Worm (Caenorhabditis elegans) whole organism, mixed stage, embryonic: ENCODE data around the gene C56E6.4.

Source experiments
- M03D4.4 ChIP-seq: sonication (generic microtip); optimal IDR thresholded peaks from 2 replicates; lab custom pipeline; 2017; ENCODE audit warnings: mild to moderate bottlenecking, missing genetic modification characterization, missing compliant biosample characterization
- bed-3 ChIP-seq: fragments of 200-800 bp; sonication (Bioruptor generic); optimal IDR thresholded peaks from 3 replicates; lab custom pipeline; 2018; ENCODE audit warnings: mild to moderate bottlenecking, missing genetic modification characterization, moderate library complexity, missing compliant biosample characterization
- blmp-1 ChIP-seq: fragments of 150-350 bp; optimal IDR thresholded peaks from 2 replicates; lab custom pipeline; 2014; ENCODE audit warnings: missing biosample characterization, missing genetic modification characterization
- ceh-43 ChIP-seq: fragments of 200-800 bp; sonication (Bioruptor generic); optimal IDR thresholded peaks from 2 replicates; lab custom pipeline; 2018; ENCODE audit warnings: mild to moderate bottlenecking, missing genetic modification characterization, moderate library complexity, missing compliant biosample characterization
- ceh-83 ChIP-seq: fragments of 200-800 bp; sonication (Bioruptor generic); optimal IDR thresholded peaks from 2 replicates; lab custom pipeline; 2018; ENCODE audit warnings: mild to moderate bottlenecking, missing genetic modification characterization, missing compliant biosample characterization
- ces-1 ChIP-seq: fragments of 150-350 bp; optimal IDR thresholded peaks from 2 replicates; lab custom pipeline; 2014; ENCODE audit warnings: missing biosample characterization, missing genetic modification reagents, missing genetic modification characterization
- drap-1 ChIP-seq: fragments of 200-800 bp; sonication (Bioruptor generic); optimal IDR thresholded peaks from 3 replicates; lab custom pipeline; 2018; ENCODE audit warnings: mild to moderate bottlenecking, missing genetic modification characterization, missing compliant biosample characterization
- elt-1 ChIP-seq: sonication (generic microtip); optimal IDR thresholded peaks from 2 replicates; lab custom pipeline; 2017; ENCODE audit warnings: missing genetic modification characterization, mild to moderate bottlenecking, missing compliant biosample characterization, antibody characterized with exemption, moderate library complexity, borderline replicate concordance; ENCODE audit not compliant: insufficient read depth
- elt-3 ChIP-seq: fragments of 150-350 bp; optimal IDR thresholded peaks from 2 replicates; lab custom pipeline; 2014; ENCODE audit warnings: missing biosample characterization, missing genetic modification characterization
- flh-1 ChIP-seq: fragments of 200-800 bp; sonication (Bioruptor generic); optimal IDR thresholded peaks from 2 replicates; lab custom pipeline; 2018; ENCODE audit warnings: mild to moderate bottlenecking, missing genetic modification characterization, moderate library complexity, missing compliant biosample characterization
- ham-2 ChIP-seq: fragments of 200-800 bp; sonication (Bioruptor generic); optimal IDR thresholded peaks from 2 replicates; lab custom pipeline; 2018; ENCODE audit warnings: mild to moderate bottlenecking, missing genetic modification characterization, missing compliant biosample characterization
- hlh-1 ChIP-seq: fragments of 150-350 bp; optimal IDR thresholded peaks from 2 replicates; lab custom pipeline; 2014; ENCODE audit warnings: missing biosample characterization, missing genetic modification reagents, missing genetic modification characterization
- lin-32 ChIP-seq: fragments of 200-800 bp; sonication (Bioruptor generic); optimal IDR thresholded peaks from 2 replicates; lab custom pipeline; 2018; ENCODE audit warnings: mild to moderate bottlenecking, missing genetic modification characterization, missing compliant biosample characterization
- lsy-2 ChIP-seq: fragments of 150-350 bp; optimal IDR thresholded peaks from 2 replicates; lab custom pipeline; 2014; ENCODE audit warnings: missing biosample characterization, missing genetic modification characterization
- nhr-12 ChIP-seq: fragments of 150-350 bp; optimal IDR thresholded peaks from 2 replicates; lab custom pipeline; 2014; ENCODE audit warnings: missing biosample characterization, missing genetic modification characterization
- nhr-2 ChIP-seq: fragments of 150-350 bp; optimal IDR thresholded peaks from 2 replicates; lab custom pipeline; 2014; ENCODE audit warnings: missing biosample characterization, missing genetic modification characterization
- nhr-28 ChIP-seq: fragments of 150-350 bp; optimal IDR thresholded peaks from 2 replicates; lab custom pipeline; 2014; ENCODE audit warnings: missing biosample characterization, missing genetic modification characterization
- nhr-76 ChIP-seq: sonication (generic microtip); optimal IDR thresholded peaks from 2 replicates; lab custom pipeline; 2017; ENCODE audit warnings: missing biosample characterization, missing genetic modification characterization
- pha-4 ChIP-seq: fragments of 150-350 bp; optimal IDR thresholded peaks from 2 replicates; lab custom pipeline; 2018; ENCODE audit warnings: missing biosample characterization, missing genetic modification reagents, missing genetic modification characterization
- snpc-4 ChIP-seq: fragments of 150-350 bp; optimal IDR thresholded peaks from 2 replicates; lab custom pipeline; 2014; ENCODE audit warnings: missing biosample characterization, missing genetic modification characterization
- sptf-1 ChIP-seq: sonication (generic microtip); optimal IDR thresholded peaks from 2 replicates; lab custom pipeline; 2017; ENCODE audit warnings: mild to moderate bottlenecking, missing genetic modification characterization, moderate library complexity, missing compliant biosample characterization
- tbx-8 ChIP-seq: fragments of 200-800 bp; sonication (Bioruptor generic); optimal IDR thresholded peaks from 2 replicates; lab custom pipeline; 2018; ENCODE audit warnings: mild to moderate bottlenecking, missing genetic modification characterization, moderate library complexity, missing compliant biosample characterization
- unc-120 ChIP-seq: sonication (generic microtip); optimal IDR thresholded peaks from 2 replicates; lab custom pipeline; 2017; ENCODE audit warnings: missing genetic modification characterization, missing compliant biosample characterization; ENCODE audit not compliant: poor library complexity, severe bottlenecking
- unc-39 ChIP-seq: fragments of 150-350 bp; optimal IDR thresholded peaks from 2 replicates; lab custom pipeline; 2014; ENCODE audit warnings: missing biosample characterization, missing genetic modification characterization
- zip-8 ChIP-seq: fragments of 150-350 bp; optimal IDR thresholded peaks from 2 replicates; lab custom pipeline; 2014; ENCODE audit warnings: missing biosample characterization, missing genetic modification characterization
- ztf-11 ChIP-seq: fragments of 150-350 bp; optimal IDR thresholded peaks from 2 replicates; lab custom pipeline; 2014; ENCODE audit warnings: missing biosample characterization, missing genetic modification characterization

The C56E6.4 gene

ce11 chrII:6501420-6501819 is 27.1 kb downstream of the C56E6.4 start, which contains the start of gene R05G9.3:
Gene R05G9.3 (minus strand): TSS chrII:6501520.
- TF ChIP-seq nhr-12 (no peak), elt-3 (tag; lab: Kevin White, UChicago) (no peak), M03D4.4 (tag; lab: Kevin White, UChicago) (no peak), tbx-8 (no peak), pha-4 (tag; lab: Kevin White, UChicago) (no peak), sptf-1 (tag; lab: Kevin White, UChicago) (no peak), bed-3 (GFP tag; lab: Kevin White, UChicago) (no peak), elt-1 (tag; lab: Kevin White, UChicago) (no peak), ztf-11 (tag; lab: Kevin White, UChicago) (no peak), ceh-43 (no peak), nhr-28 (no peak), nhr-2 (tag; lab: Kevin White, UChicago) (no peak)

- TF ChIP-seq lin-32 (GFP tag; lab: Kevin White, UChicago) (no peak), elt-3 (tag; lab: Kevin White, UChicago) (no peak), flh-1 (GFP tag; lab: Kevin White, UChicago) (no peak), nhr-12 (no peak), ceh-83 (GFP tag; lab: Kevin White, UChicago) (no peak), tbx-8 (no peak), snpc-4 (tag; lab: Kevin White, UChicago) (no peak)
Measured at ce11 chrII:6500161-6500560, 28.4 kb downstream of the C56E6.4 start, which contains the start of gene R05G9.5. Gene R05G9.5 (minus strand): TSS chrII:6500261.

DNA sequence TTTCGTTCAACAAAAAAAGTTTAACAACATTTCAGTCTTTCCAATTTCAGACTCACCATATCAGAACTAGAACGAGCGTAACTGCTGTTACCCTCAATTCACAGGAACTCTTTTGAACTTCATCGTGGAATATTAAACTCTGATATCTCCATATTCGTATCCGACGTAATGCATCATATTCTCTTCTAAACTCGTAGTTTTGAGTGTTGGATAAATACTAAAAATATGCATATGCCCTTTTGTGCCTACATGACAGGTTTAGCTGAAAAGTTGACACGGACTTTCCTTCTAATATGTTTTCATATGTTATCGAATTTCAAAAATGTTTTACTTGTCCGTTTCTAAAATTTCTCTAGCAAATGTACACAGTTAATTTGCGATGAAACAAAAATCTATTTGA is 29.5 kb downstream of the C56E6.4 start, which contains the start of gene twk-49:
TSS of gene twk-49 (minus strand) at position 101 of the 400 bp plus-strand sequence.
- TF ChIP-seq blmp-1 (tag; lab: Kevin White, UChicago), result no peak
- no peak for TF ChIP-seq drap-1

DNA sequence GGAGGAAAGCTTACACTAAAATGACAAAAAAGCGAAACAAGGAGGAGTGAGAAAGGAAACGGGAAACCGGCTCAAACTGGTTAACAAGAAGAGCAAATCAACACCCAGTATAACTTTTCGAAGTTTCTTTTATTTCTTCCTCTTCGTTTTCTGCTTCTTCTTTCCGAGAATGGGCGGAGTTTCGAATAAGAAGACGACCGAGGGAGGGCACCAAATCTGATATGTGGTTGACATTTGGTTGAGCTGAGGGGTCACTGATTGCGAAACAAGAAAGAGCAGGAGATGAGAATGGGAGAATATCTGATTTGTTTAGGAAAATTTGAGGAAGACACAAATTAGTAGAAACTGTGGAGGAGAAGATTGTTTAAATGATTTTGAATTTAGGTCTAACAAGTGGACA is 29.9 kb downstream of the C56E6.4 start:
- TF ChIP-seq ces-1 (peak; percentile 52), hlh-1 (no peak), blmp-1 (tag; lab: Kevin White, UChicago) (no peak)
- TF ChIP-seq, all 35 proteins: peak for 1

- TF ChIP-seq ces-1 (peak; percentile 34), ceh-43 (no peak)
Measured at ce11 chrII:6497137-6497536, 31.4 kb downstream of the C56E6.4 start.

- no peak for TF ChIP-seq pha-4 (tag; lab: Kevin White, UChicago)
- TF ChIP-seq lsy-2 (tag; lab: Kevin White, UChicago), result no peak
- no peak for TF ChIP-seq elt-3 (tag; lab: Kevin White, UChicago)
- TF ChIP-seq elt-1 (tag; lab: Kevin White, UChicago), result no peak
- no peak for TF ChIP-seq blmp-1 (tag; lab: Kevin White, UChicago)
- no peak for TF ChIP-seq zip-8 (tag; lab: Kevin White, UChicago)
- TF ChIP-seq ham-2 (GFP tag; lab: Kevin White, UChicago), result no peak
Measured at ce11 chrII:6496496-6496895, 32.0 kb downstream of the C56E6.4 start.

- TF ChIP-seq zip-8 (tag; lab: Kevin White, UChicago) (no peak), ztf-11 (tag; lab: Kevin White, UChicago) (no peak), ceh-83 (GFP tag; lab: Kevin White, UChicago) (no peak), drap-1 (no peak), blmp-1 (tag; lab: Kevin White, UChicago) (no peak), ham-2 (GFP tag; lab: Kevin White, UChicago) (no peak), unc-120 (no peak), unc-39 (tag; lab: Kevin White, UChicago) (no peak), nhr-76 (no peak)
Measured at ce11 chrII:6493709-6494326, 34.7 kb downstream of the C56E6.4 start.
